Fruit fly (Drosophila melanogaster): ENCODE measurements around the gene PIG-Wa.

DNA sequence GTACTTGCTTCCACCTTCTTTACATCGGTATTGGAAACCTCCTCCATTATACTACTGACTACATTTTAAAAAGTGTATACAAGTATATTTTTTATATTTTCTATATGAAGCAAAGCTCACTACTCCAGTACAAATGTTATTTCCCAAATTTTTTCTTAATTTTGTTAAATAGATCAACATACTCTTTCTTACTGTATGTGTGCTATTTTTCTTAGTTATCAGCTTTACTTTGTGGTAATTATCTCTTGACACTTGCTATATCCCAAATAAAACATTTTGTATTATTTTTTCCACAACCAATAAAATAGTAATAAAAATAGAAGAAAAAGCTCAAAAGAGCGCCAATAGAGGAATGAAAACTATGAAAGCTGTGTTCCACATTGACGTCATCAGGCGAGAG, 7.6 kb downstream of the PIG-Wa start, which contains the start of gene CG43750:
- TF ChIP-seq CG10654 (GFP tag; optimal IDR thresholded peaks at IDR 0.05) (no peak), CG12219 (GFP tag; optimal IDR thresholded peaks at IDR 0.05) (no peak), Mrtf (GFP tag; IDR thresholded peaks at IDR 0.05) (no peak), Sox102F (GFP tag; optimal IDR thresholded peaks at IDR 0.05) (no peak), Optix (GFP tag; IDR thresholded peaks at IDR 0.05) (no peak), Blimp-1 (GFP tag; optimal IDR thresholded peaks at IDR 0.05) (no peak), bbx (GFP tag; IDR thresholded peaks at IDR 0.05; ENCODE audit: partially characterized antibody) (no peak), CG2120 (GFP tag; optimal IDR thresholded peaks at IDR 0.05) (no peak), Kr (GFP tag; optimal IDR thresholded peaks at IDR 0.05) (no peak)
